Worm (Caenorhabditis elegans): ENCODE results near the gene F14H8.8.

DNA sequence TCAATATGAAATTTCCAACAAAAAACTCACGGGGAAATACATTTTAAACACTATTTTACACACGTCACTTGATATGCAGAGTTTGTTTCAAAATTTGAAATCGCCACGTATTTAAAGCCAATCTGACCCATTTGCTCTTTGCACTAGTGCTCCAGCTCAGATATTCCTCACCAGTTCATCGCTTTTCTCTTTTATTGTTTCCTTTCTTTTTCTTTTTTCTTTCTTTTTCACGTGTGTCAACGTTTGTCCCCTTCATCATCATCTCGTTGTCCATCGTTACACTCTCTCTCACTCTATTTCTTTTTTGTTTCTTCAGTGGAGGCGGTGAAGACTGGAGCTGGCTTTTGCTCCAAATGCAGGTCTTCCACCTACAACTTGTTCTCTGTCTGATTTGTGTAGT is 44.7 kb upstream of the F14H8.8 start, which contains the start of gene F02D8.4:
- TF ChIP-seq mes-4 (tag; optimal IDR thresholded peaks at IDR 0.05), result no peak
- TF ChIP-seq ama-1 (optimal IDR thresholded peaks at IDR 0.05), result no peak
- no peak for TF ChIP-seq ama-1 (GFP tag; optimal IDR thresholded peaks at IDR 0.05)
- no peak for TF ChIP-seq ceh-79 (tag; optimal IDR thresholded peaks at IDR 0.05)
- no peak for TF ChIP-seq tlf-1 (GFP tag; optimal IDR thresholded peaks at IDR 0.05)
- TF ChIP-seq C17E4.6 (GFP tag; IDR thresholded peaks at IDR 0.05), result no peak
- no peak for TF ChIP-seq nfya-1 (tag; optimal IDR thresholded peaks at IDR 0.05; ENCODE audit: borderline replicate concordance, insufficient read depth)
- no peak for TF ChIP-seq lin-35 (GFP tag; optimal IDR thresholded peaks at IDR 0.05)
- no peak for TF ChIP-seq pbrm-1 (GFP tag; IDR thresholded peaks at IDR 0.05)
